Fruit fly (Drosophila melanogaster) whole organism, embryonic: Measurements from ENCODE around the gene Gr39a.

Experiments used
- Atf3 ChIP-seq: fragments of 200-800 bp; sonication (Bioruptor generic); optimal IDR thresholded peaks from 3 replicates; lab custom pipeline; 2016; ENCODE audit warnings: missing biosample characterization, missing genetic modification characterization
- Atf6 ChIP-seq: fragments of 200-800 bp; sonication (Bioruptor generic); IDR thresholded peaks from 2 replicates; pipeline ENCODE4 v1.3.6; 2022; ENCODE audit warnings: missing biosample characterization, missing genetic modification characterization
- Bdp1 ChIP-seq: fragments of 200-800 bp; sonication (Bioruptor generic); optimal IDR thresholded peaks from 3 replicates; lab custom pipeline; 2016; ENCODE audit warnings: missing biosample characterization, missing genetic modification characterization
- Bgb ChIP-seq: fragments of 200-800 bp; sonication (Bioruptor generic); IDR thresholded peaks from 2 replicates; pipeline ENCODE4 v1.3.6; 2022; ENCODE audit warnings: missing biosample characterization, missing genetic modification characterization; ENCODE audit not compliant: partially characterized antibody
- CG10274 ChIP-seq: fragments of 200-800 bp; sonication (Bioruptor generic); optimal IDR thresholded peaks from 3 replicates; lab custom pipeline; 2017; ENCODE audit warnings: missing biosample characterization, mild to moderate bottlenecking, missing genetic modification characterization
- CG10321 ChIP-seq: fragments of 200-800 bp; sonication (Bioruptor generic); IDR thresholded peaks from 2 replicates; pipeline ENCODE4 v1.3.6; 2022; ENCODE audit warnings: missing biosample characterization, missing genetic modification characterization
- CG10543 ChIP-seq: fragments of 200-800 bp; sonication (Bioruptor generic); optimal IDR thresholded peaks from 3 replicates; lab custom pipeline; 2017; ENCODE audit warnings: missing biosample characterization, mild to moderate bottlenecking, missing genetic modification characterization, moderate library complexity
- CG12659 ChIP-seq: fragments of 200-800 bp; sonication (Bioruptor generic); optimal IDR thresholded peaks from 3 replicates; lab custom pipeline; 2017; ENCODE audit warnings: mild to moderate bottlenecking, missing biosample characterization, missing genetic modification reagents, missing genetic modification characterization
- CG15479 ChIP-seq: fragments of 200-800 bp; sonication (Bioruptor generic); optimal IDR thresholded peaks from 3 replicates; lab custom pipeline; 2019; ENCODE audit warnings: missing biosample characterization, mild to moderate bottlenecking, missing genetic modification characterization, moderate library complexity
- CG1603 ChIP-seq: fragments of 200-800 bp; sonication (Bioruptor generic); optimal IDR thresholded peaks from 2 replicates; lab custom pipeline; 2019; ENCODE audit warnings: missing biosample characterization, mild to moderate bottlenecking, missing genetic modification characterization, moderate library complexity
- CG34376 ChIP-seq: fragments of 200-800 bp; sonication (Bioruptor generic); optimal IDR thresholded peaks from 2 replicates; lab custom pipeline; 2018; ENCODE audit warnings: missing biosample characterization, mild to moderate bottlenecking, missing genetic modification characterization
- CG3726 ChIP-seq: fragments of 200-800 bp; sonication (Bioruptor generic); IDR thresholded peaks from 3 replicates; pipeline ENCODE4, ENCODE4 v1.3.6; 2022; ENCODE audit warnings: missing biosample characterization, missing genetic modification characterization
- CG4404 ChIP-seq: fragments of 200-800 bp; sonication (Bioruptor generic); IDR thresholded peaks from 2 replicates; pipeline ENCODE4 v1.3.6; 2022; ENCODE audit warnings: missing biosample characterization, missing genetic modification characterization
- CG4424 ChIP-seq: fragments of 200-800 bp; sonication (Bioruptor generic); optimal IDR thresholded peaks from 3 replicates; lab custom pipeline; 2016; ENCODE audit warnings: missing biosample characterization, missing genetic modification characterization
- CG6654 ChIP-seq: fragments of 200-800 bp; sonication (Bioruptor generic); optimal IDR thresholded peaks from 2 replicates; lab custom pipeline; 2017; ENCODE audit warnings: missing biosample characterization, mild to moderate bottlenecking, missing genetic modification characterization
- CG7271 ChIP-seq: fragments of 200-800 bp; sonication (Bioruptor generic); optimal IDR thresholded peaks from 2 replicates; lab custom pipeline; 2018; ENCODE audit warnings: missing biosample characterization, mild to moderate bottlenecking, missing genetic modification characterization, moderate library complexity
- CG7786 ChIP-seq: fragments of 200-800 bp; sonication (Bioruptor generic); optimal IDR thresholded peaks from 2 replicates; lab custom pipeline; 2016; ENCODE audit warnings: missing biosample characterization, missing genetic modification characterization
- CG8089 ChIP-seq: fragments of 200-800 bp; sonication (Bioruptor generic); optimal IDR thresholded peaks from 3 replicates; lab custom pipeline; 2016; ENCODE audit warnings: missing biosample characterization, missing genetic modification characterization
- CG8924 ChIP-seq: fragments of 200-800 bp; optimal IDR thresholded peaks from 3 replicates; lab custom pipeline; 2019; ENCODE audit warnings: missing biosample characterization, mild to moderate bottlenecking, missing genetic modification characterization, moderate library complexity
- Eip74EF ChIP-seq, 2 experiments: fragments of 200-800 bp in 1 of 2; fragments of >200 bp in 1 of 2; sonication (Bioruptor generic) in 1 of 2; optimal IDR thresholded peaks; 2 replicates each; lab custom pipeline; 2017 to 2019; ENCODE audit warnings: missing biosample characterization in 2 of 2, missing genetic modification characterization in 2 of 2, mild to moderate bottlenecking in 1 of 2, moderate library complexity in 1 of 2
- Elba2 ChIP-seq: fragments of 200-800 bp; sonication (Bioruptor generic); optimal IDR thresholded peaks from 3 replicates; lab custom pipeline; 2016; ENCODE audit warnings: missing biosample characterization, missing genetic modification characterization
- Lim3 ChIP-seq: fragments of 200-800 bp; sonication (Bioruptor generic); IDR thresholded peaks from 2 replicates; pipeline ENCODE4 v1.3.6; 2022; ENCODE audit warnings: missing biosample characterization, missing genetic modification characterization
- Oaz ChIP-seq: fragments of 200-800 bp; sonication (Bioruptor generic); IDR thresholded peaks from 2 replicates; pipeline ENCODE4 v1.3.6; 2022; ENCODE audit warnings: missing biosample characterization, missing genetic modification characterization
- Sry-δ ChIP-seq: fragments of 200-800 bp; sonication (Bioruptor generic); optimal IDR thresholded peaks from 2 replicates; lab custom pipeline; 2016; ENCODE audit warnings: missing biosample characterization, missing genetic modification characterization
- Trl ChIP-seq, 3 experiments: fragments of >200 bp in 2 of 3; fragments of 200-800 bp in 1 of 3; sonication (Bioruptor generic) in 1 of 3; optimal IDR thresholded peaks; 2 replicates in 1 of 3; 3 replicates in 2 of 3; lab custom pipeline; 2016 to 2017; ENCODE audit warnings: missing biosample characterization in 1 of 3, missing genetic modification characterization in 1 of 3
- Xrp1 ChIP-seq: fragments of 200-800 bp; sonication (Bioruptor generic); IDR thresholded peaks from 2 replicates; pipeline ENCODE4 v1.3.6; 2022; ENCODE audit warnings: missing biosample characterization, missing genetic modification characterization
- ara ChIP-seq: fragments of 200-800 bp; sonication (Bioruptor generic); IDR thresholded peaks from 2 replicates; pipeline ENCODE4 v1.3.6; 2022; ENCODE audit warnings: missing biosample characterization, missing genetic modification characterization
- br ChIP-seq: fragments of >200 bp; optimal IDR thresholded peaks from 2 replicates; lab custom pipeline; 2017
- cato ChIP-seq: fragments of 200-800 bp; sonication (Bioruptor generic); optimal IDR thresholded peaks from 2 replicates; lab custom pipeline; 2016; ENCODE audit warnings: missing biosample characterization, missing genetic modification characterization, borderline replicate concordance
- cg ChIP-seq: fragments of 200-800 bp; sonication (Bioruptor generic); optimal IDR thresholded peaks from 3 replicates; lab custom pipeline; 2019; ENCODE audit warnings: missing biosample characterization, mild to moderate bottlenecking, missing genetic modification characterization, moderate library complexity
- chinmo ChIP-seq: fragments of 200-800 bp; sonication (Bioruptor generic); IDR thresholded peaks from 4 replicates; pipeline ENCODE4 v1.3.6; 2022; ENCODE audit warnings: missing biosample characterization, missing genetic modification characterization; ENCODE audit not compliant: partially characterized antibody
- chm ChIP-seq: fragments of 200-800 bp; sonication (Bioruptor generic); IDR thresholded peaks from 2 replicates; pipeline ENCODE4 v1.3.6; 2022; ENCODE audit warnings: missing biosample characterization, missing genetic modification characterization
- ci ChIP-seq: fragments of 200-800 bp; sonication (Bioruptor generic); IDR thresholded peaks from 3 replicates; pipeline ENCODE4 v1.3.6; 2022; ENCODE audit warnings: missing biosample characterization, missing genetic modification characterization
- exex ChIP-seq: fragments of 200-800 bp; sonication (Bioruptor generic); optimal IDR thresholded peaks from 4 replicates; lab custom pipeline; 2018; ENCODE audit warnings: missing biosample characterization, mild to moderate bottlenecking, missing genetic modification characterization, moderate library complexity
- ftz-f1 ChIP-seq: fragments of 200-800 bp; sonication (Bioruptor generic); optimal IDR thresholded peaks from 2 replicates; lab custom pipeline; 2016; ENCODE audit warnings: missing biosample characterization, missing genetic modification characterization
- inv ChIP-seq: fragments of 200-800 bp; sonication (Bioruptor generic); IDR thresholded peaks from 2 replicates; pipeline ENCODE4 v1.3.6; 2022; ENCODE audit warnings: missing biosample characterization, missing genetic modification characterization; ENCODE audit not compliant: partially characterized antibody
- mirr ChIP-seq: fragments of 200-800 bp; sonication (Bioruptor generic); optimal IDR thresholded peaks from 3 replicates; lab custom pipeline; 2018; ENCODE audit warnings: missing biosample characterization, mild to moderate bottlenecking, missing genetic modification characterization
- nerfin-2 ChIP-seq: fragments of 200-800 bp; sonication (Bioruptor generic); IDR thresholded peaks from 2 replicates; pipeline ENCODE4 v1.3.6; 2022; ENCODE audit warnings: missing biosample characterization, missing genetic modification characterization; ENCODE audit not compliant: partially characterized antibody
- phol ChIP-seq: fragments of 200-800 bp; sonication (Bioruptor generic); optimal IDR thresholded peaks from 3 replicates; lab custom pipeline; 2018; ENCODE audit warnings: missing biosample characterization, mild to moderate bottlenecking, missing genetic modification characterization, moderate library complexity
- rib ChIP-seq: fragments of 200-800 bp; sonication (Bioruptor generic); IDR thresholded peaks from 2 replicates; pipeline ENCODE4 v1.3.6; 2022; ENCODE audit warnings: missing biosample characterization, missing genetic modification characterization
- sd ChIP-seq: fragments of 200-800 bp; sonication (Bioruptor generic); optimal IDR thresholded peaks from 3 replicates; lab custom pipeline; 2018; ENCODE audit warnings: missing biosample characterization, mild to moderate bottlenecking, missing genetic modification characterization, moderate library complexity
- sens ChIP-seq: fragments of 200-800 bp; sonication (Bioruptor generic); peaks from one replicate; lab custom pipeline; 2016; ENCODE audit warnings: missing biosample characterization, missing genetic modification characterization
- shn ChIP-seq: fragments of 200-800 bp; sonication (Bioruptor generic); optimal IDR thresholded peaks from 3 replicates; lab custom pipeline; 2016; ENCODE audit warnings: missing biosample characterization, missing genetic modification characterization
- sqz ChIP-seq: fragments of 200-800 bp; sonication (Bioruptor generic); optimal IDR thresholded peaks from 3 replicates; lab custom pipeline; 2018; ENCODE audit warnings: missing biosample characterization, mild to moderate bottlenecking, missing genetic modification characterization
- stc ChIP-seq: fragments of 200-800 bp; sonication (Bioruptor generic); IDR thresholded peaks from 2 replicates; pipeline ENCODE4 v1.3.6; 2022; ENCODE audit warnings: missing biosample characterization, missing genetic modification characterization
- stwl ChIP-seq: fragments of 200-800 bp; sonication (Bioruptor generic); optimal IDR thresholded peaks from 3 replicates; lab custom pipeline; 2018; ENCODE audit warnings: missing biosample characterization, mild to moderate bottlenecking, missing genetic modification characterization, moderate library complexity
- sug ChIP-seq: fragments of 200-800 bp; optimal IDR thresholded peaks from 2 replicates; lab custom pipeline; 2019; ENCODE audit warnings: missing biosample characterization, mild to moderate bottlenecking, missing genetic modification characterization, moderate library complexity
- twi ChIP-seq: fragments of 200-800 bp; optimal IDR thresholded peaks from 2 replicates; lab custom pipeline; 2019; ENCODE audit warnings: missing biosample characterization, mild to moderate bottlenecking, missing genetic modification characterization, moderate library complexity
- wdn ChIP-seq: fragments of 200-800 bp; sonication (Bioruptor generic); IDR thresholded peaks from 2 replicates; pipeline ENCODE4 v1.3.6; 2022; ENCODE audit warnings: missing biosample characterization, missing genetic modification characterization

The Gr39a gene

DNA sequence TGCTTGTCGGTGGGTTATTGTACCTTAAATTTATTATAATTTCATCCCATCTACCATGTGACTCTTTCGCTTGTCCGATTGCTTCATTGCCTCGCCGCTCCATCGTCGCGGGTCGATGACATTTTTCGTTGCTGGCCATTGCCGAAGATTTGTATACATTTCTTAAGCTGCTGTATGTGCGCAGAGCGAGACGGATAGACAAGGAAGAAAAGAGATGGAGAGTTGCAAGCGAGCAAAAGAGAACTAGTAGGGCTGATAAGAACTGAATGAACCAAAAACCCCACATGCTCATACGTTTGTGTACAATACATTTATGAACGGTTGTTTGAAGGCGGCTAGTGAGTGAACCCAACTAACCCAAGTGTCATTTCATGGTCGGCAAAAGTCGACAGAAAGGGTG is 38.8 kb upstream of the Gr39a start (continued):
- TF ChIP-seq CG15479 (GFP tag; lab: Kevin White, UChicago) (peak; percentile 51), rib (GFP tag; lab: Robert Waterston, UW) (peak; percentile 61), sug (tag; lab: Kevin White, UChicago) (peak; percentile 36), Xrp1 (GFP tag; lab: Robert Waterston, UW) (0 out of 2 replicates have a peak, but pooled peaks have one; percentile 23), sens (peak; percentile 42), Trl (optimal IDR thresholded peaks at IDR 0.05; lab: Kevin White, UChicago) (peak; percentile 17 to 29), Trl (GFP tag; optimal IDR thresholded peaks at IDR 0.05; lab: Kevin White, UChicago) (no peak), Atf6 (no peak), CG10543 (GFP tag; lab: Kevin White, UChicago) (peak; percentile 28), ci (GFP tag; lab: Robert Waterston, UW) (0 out of 3 replicates have a peak, but pooled peaks have one; percentile 10), chinmo (GFP tag; lab: Robert Waterston, UW) (peak; percentile 92), cg (GFP tag; lab: Kevin White, UChicago) (peak; percentile 48), ftz-f1 (GFP tag; lab: Kevin White, UChicago) (peak; percentile 85), twi (tag; lab: Kevin White, UChicago) (peak; percentile 29), mirr (GFP tag; lab: Kevin White, UChicago) (no peak), CG1603 (tag; lab: Kevin White, UChicago) (peak; percentile 1), CG34376 (peak; percentile 14), CG10321 (GFP tag; lab: Robert Waterston, UW) (peak; percentile 83), stwl (tag; lab: Kevin White, UChicago) (peak; percentile 19)

DNA sequence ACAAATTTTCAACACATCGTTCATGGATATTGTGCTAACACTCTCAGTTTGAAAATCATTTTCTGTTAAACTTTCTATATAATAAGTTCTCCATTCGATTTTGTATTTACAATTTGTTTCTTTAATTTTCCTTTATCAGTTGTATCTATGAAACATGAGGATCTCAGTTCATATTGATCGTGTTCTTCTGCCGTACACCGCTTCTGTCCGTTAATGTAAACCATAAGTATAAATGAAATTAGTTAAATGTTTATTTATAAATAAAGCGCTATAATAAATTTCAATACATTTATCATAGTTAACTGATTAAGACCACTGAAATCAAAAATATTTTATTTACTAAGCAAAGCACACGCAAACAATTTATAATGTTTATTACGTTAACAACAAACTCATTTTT is 31.5 kb upstream of the Gr39a start:
- TF ChIP-seq Eip74EF (GFP tag; optimal IDR thresholded peaks at IDR 0.05; lab: Kevin White, UChicago) (no peak), CG6654 (GFP tag; lab: Kevin White, UChicago) (no peak), cato (GFP tag; lab: Kevin White, UChicago) (no peak), Bdp1 (GFP tag; lab: Kevin White, UChicago) (no peak), CG4424 (GFP tag; lab: Kevin White, UChicago) (no peak), ara (GFP tag; lab: Robert Waterston, UW) (no peak), sd (no peak), shn (GFP tag; lab: Kevin White, UChicago) (no peak), exex (tag; lab: Kevin White, UChicago) (no peak), stc (GFP tag; lab: Robert Waterston, UW) (no peak), Elba2 (no peak), nerfin-2 (no peak), Sry-δ (GFP tag; lab: Kevin White, UChicago) (no peak), Trl (optimal IDR thresholded peaks at IDR 0.05; lab: Kevin White, UChicago) (no peak), Trl (GFP tag; optimal IDR thresholded peaks at IDR 0.05; lab: Kevin White, UChicago) (no peak)

DNA sequence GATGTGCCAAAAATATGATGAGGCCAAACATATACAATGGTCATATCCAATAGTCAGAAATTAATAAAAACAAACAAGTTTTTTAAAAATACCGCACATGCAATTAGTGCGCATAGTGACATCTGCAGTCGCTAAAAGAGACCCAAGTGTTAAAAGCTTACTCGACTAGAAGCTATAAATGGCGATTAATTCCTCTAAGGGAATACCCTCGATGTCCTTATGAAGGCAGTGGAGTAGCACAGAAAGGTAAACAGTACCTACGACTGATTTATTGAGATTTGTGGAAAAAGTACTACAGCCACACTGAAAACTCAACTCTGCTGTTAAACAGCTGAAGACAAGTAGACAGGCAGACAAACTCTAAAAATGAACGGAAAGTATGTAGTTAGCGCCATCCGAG is 29.7 kb upstream of the Gr39a start:
- no peak for TF ChIP-seq Oaz (GFP tag; lab: Robert Waterston, UW)
- peak; percentile 30 for TF ChIP-seq CG12659 (GFP tag; lab: Kevin White, UChicago)
- TF ChIP-seq Atf3 (GFP tag; lab: Kevin White, UChicago) = no peak
- no peak for TF ChIP-seq CG3726
- no peak for TF ChIP-seq stc (GFP tag; lab: Robert Waterston, UW)
- TF ChIP-seq CG8924 (tag; lab: Kevin White, UChicago) = peak; percentile 7
- TF ChIP-seq inv = no peak
- no peak; the same call in 1 of the 2 replicates for TF ChIP-seq Bgb
- no peak for TF ChIP-seq CG7271 (tag; lab: Kevin White, UChicago)
- no peak for TF ChIP-seq CG4404
- TF ChIP-seq CG8089 (GFP tag; lab: Kevin White, UChicago) = no peak
- TF ChIP-seq wdn (GFP tag; lab: Robert Waterston, UW) = no peak
- TF ChIP-seq CG10274 = no peak
- peak; percentile 28 for TF ChIP-seq CG7786 (GFP tag; lab: Kevin White, UChicago)
- peak; percentile 75 for TF ChIP-seq phol
- no peak for TF ChIP-seq br (lab: Kevin White, UChicago)
- TF ChIP-seq chm = no peak
- TF ChIP-seq Lim3 (GFP tag; lab: Robert Waterston, UW) = no peak
- no peak for TF ChIP-seq sqz (GFP tag; lab: Kevin White, UChicago)
- TF ChIP-seq Bdp1 (GFP tag; lab: Kevin White, UChicago) = peak; percentile 15
